Fruit fly (Drosophila melanogaster): Measurements from ENCODE around the gene Orct.
A peak's percentile ranks its signal among the peaks of the same experiment; 100 is the strongest.

Gene Orct

dm6 chr3R:24266786-24267579 is 9.1 kb upstream of the Orct start (continued):
- TF ChIP-seq CG32006 (GFP tag; optimal IDR thresholded peaks at IDR 0.05) = peak; percentile 92
- peak; percentile 87 for TF ChIP-seq Hr4 (GFP tag; optimal IDR thresholded peaks at IDR 0.05)
- TF ChIP-seq CG15336 (GFP tag; IDR thresholded peaks at IDR 0.05) = peak; percentile 84
- peak; percentile 88 for TF ChIP-seq CG34406 (GFP tag; optimal IDR thresholded peaks at IDR 0.05)
- peak; percentile 79 for TF ChIP-seq CG1621 (tag; optimal IDR thresholded peaks at IDR 0.05)
- TF ChIP-seq Eip75B (GFP tag; optimal IDR thresholded peaks at IDR 0.05) = peak; percentile 87
- peak; percentile 84 for TF ChIP-seq dsx (GFP tag; optimal IDR thresholded peaks at IDR 0.05; ENCODE audit: poor library complexity, severe bottlenecking)
- peak; percentile 82 for TF ChIP-seq pdm3 (GFP tag; optimal IDR thresholded peaks at IDR 0.05)
- peak; percentile 62; the same call in 1 of the 3 replicates for TF ChIP-seq eg (GFP tag; IDR thresholded peaks at IDR 0.05)
- peak; percentile 69; the same call in 2 of the 3 replicates for TF ChIP-seq CG6163 (GFP tag; IDR thresholded peaks at IDR 0.05)
- TF ChIP-seq ss (GFP tag; optimal IDR thresholded peaks at IDR 0.05) = peak; percentile 92 to 95
- peak; percentile 83 for TF ChIP-seq Smox (GFP tag; optimal IDR thresholded peaks at IDR 0.05)
- peak; percentile 73 for TF ChIP-seq CG16779 (tag; optimal IDR thresholded peaks at IDR 0.05)
- peak; percentile 82 for TF ChIP-seq CG6276 (GFP tag; optimal IDR thresholded peaks at IDR 0.05)
- TF ChIP-seq CG11294 (GFP tag; IDR thresholded peaks at IDR 0.05) = no peak; the same call in 1 of the 2 replicates
- peak; percentile 62 for TF ChIP-seq CG6854 (GFP tag; optimal IDR thresholded peaks at IDR 0.05)
- TF ChIP-seq Eip78C (GFP tag) = peak; percentile 97
- TF ChIP-seq CG6792 (GFP tag; optimal IDR thresholded peaks at IDR 0.05) = peak; percentile 88
- TF ChIP-seq CG9139 (GFP tag; optimal IDR thresholded peaks at IDR 0.05) = peak; percentile 76
- TF ChIP-seq Lpt (GFP tag; optimal IDR thresholded peaks at IDR 0.05) = peak; percentile 82
- TF ChIP-seq CG3919 (GFP tag; optimal IDR thresholded peaks at IDR 0.05) = peak; percentile 86
- TF ChIP-seq dac (GFP tag; optimal IDR thresholded peaks at IDR 0.05) = peak; percentile 53
- peak; percentile 62 for TF ChIP-seq CG31627 (GFP tag; optimal IDR thresholded peaks at IDR 0.05)
- peak; percentile 65 for TF ChIP-seq vri (GFP tag; optimal IDR thresholded peaks at IDR 0.05)
- peak; percentile 84 for TF ChIP-seq CG11762 (GFP tag; optimal IDR thresholded peaks at IDR 0.05; ENCODE audit: insufficient read depth)

dm6 chr3R:24267580-24268202 is 8.4 kb upstream of the Orct start:
- TF ChIP-seq Ets21C (GFP tag; optimal IDR thresholded peaks at IDR 0.05) = no peak
- no peak for TF ChIP-seq CG8632 (GFP tag; optimal IDR thresholded peaks at IDR 0.05)
- no peak for TF ChIP-seq Hr4 (GFP tag; optimal IDR thresholded peaks at IDR 0.05)
- no peak for TF ChIP-seq lz (GFP tag; optimal IDR thresholded peaks at IDR 0.05)
- no peak for TF ChIP-seq cyc (GFP tag; optimal IDR thresholded peaks at IDR 0.05)
- TF ChIP-seq net (GFP tag; optimal IDR thresholded peaks at IDR 0.05) = no peak
- TF ChIP-seq eg (GFP tag; IDR thresholded peaks at IDR 0.05) = no peak
- TF ChIP-seq Blimp-1 (GFP tag; optimal IDR thresholded peaks at IDR 0.05) = no peak
- no peak for TF ChIP-seq CG1621 (tag; optimal IDR thresholded peaks at IDR 0.05)
- TF ChIP-seq CG9139 (GFP tag; optimal IDR thresholded peaks at IDR 0.05) = no peak
- no peak for TF ChIP-seq spab (GFP tag; optimal IDR thresholded peaks at IDR 0.05)

- TF ChIP-seq Met (GFP tag; optimal IDR thresholded peaks at IDR 0.05) = no peak
- no peak for TF ChIP-seq CG7368 (GFP tag; optimal IDR thresholded peaks at IDR 0.05)
- TF ChIP-seq lz (GFP tag; optimal IDR thresholded peaks at IDR 0.05) = no peak
- peak; percentile 28 for TF ChIP-seq Eip93F (GFP tag; optimal IDR thresholded peaks at IDR 0.05)
- peak; percentile 51 for TF ChIP-seq fkh (GFP tag; optimal IDR thresholded peaks at IDR 0.05)
- TF ChIP-seq svp (GFP tag) = no peak
- no peak for TF ChIP-seq dsx (GFP tag; optimal IDR thresholded peaks at IDR 0.05; ENCODE audit: poor library complexity, severe bottlenecking)
- TF ChIP-seq CG10669 (GFP tag; optimal IDR thresholded peaks at IDR 0.05) = no peak
Measured at dm6 chr3R:24268293-24268692, 7.8 kb upstream of the Orct start.

Data from whole organism, prepupa.